Worm (Caenorhabditis elegans) whole organism, L1 larva: ENCODE results near the gene C05D9.4.

Experiments
- C16A3.4 ChIP-seq: fragments of 150-350 bp; optimal IDR thresholded peaks from 2 replicates; lab custom pipeline; 2014; ENCODE audit warnings: missing biosample characterization, missing genetic modification characterization
- C34B4.2 ChIP-seq: sonication (generic microtip); optimal IDR thresholded peaks from 2 replicates; lab custom pipeline; 2017; ENCODE audit warnings: mild to moderate bottlenecking, missing genetic modification characterization, missing compliant biosample characterization
- F16B12.6 ChIP-seq: fragments of 150-350 bp; optimal IDR thresholded peaks from 2 replicates; lab custom pipeline; 2014; ENCODE audit warnings: missing biosample characterization, missing genetic modification characterization
- Y116A8C.19 ChIP-seq: sonication (generic microtip); optimal IDR thresholded peaks from 2 replicates; lab custom pipeline; 2016; ENCODE audit warnings: missing compliant biosample characterization, missing genetic modification characterization, borderline replicate concordance
- alr-1 ChIP-seq: fragments of 200-800 bp; sonication (Bioruptor generic); optimal IDR thresholded peaks from 2 replicates; lab custom pipeline; 2018; ENCODE audit warnings: borderline replicate concordance, mild to moderate bottlenecking, missing genetic modification characterization, missing compliant biosample characterization
- blmp-1 ChIP-seq: fragments of 150-350 bp; optimal IDR thresholded peaks from 2 replicates; lab custom pipeline; 2014; ENCODE audit warnings: missing biosample characterization, missing genetic modification characterization
- ceh-63 ChIP-seq: fragments of 200-800 bp; sonication (Bioruptor generic); optimal IDR thresholded peaks from 2 replicates; lab custom pipeline; 2018; ENCODE audit warnings: mild to moderate bottlenecking, missing genetic modification characterization, missing compliant biosample characterization
- ceh-8 ChIP-seq: fragments of 200-800 bp; sonication (Bioruptor generic); optimal IDR thresholded peaks from 2 replicates; lab custom pipeline; 2018; ENCODE audit warnings: mild to moderate bottlenecking, missing genetic modification characterization, moderate library complexity, missing compliant biosample characterization
- ceh-82 ChIP-seq, 3 experiments: fragments of 150-350 bp in 1 of 3; sonication (generic microtip) in 2 of 3; optimal IDR thresholded peaks; 2 replicates each; lab custom pipeline; 2014 to 2017; ENCODE audit warnings: missing biosample characterization in 3 of 3, missing genetic modification characterization in 3 of 3
- ceh-88 ChIP-seq: fragments of 200-800 bp; sonication (Bioruptor generic); IDR thresholded peaks from 2 replicates; pipeline ENCODE4 v1.3.6; 2022; ENCODE audit warnings: missing genetic modification characterization, missing compliant biosample characterization
- ces-1 ChIP-seq: fragments of 150-350 bp; optimal IDR thresholded peaks from 2 replicates; lab custom pipeline; 2014; ENCODE audit warnings: missing biosample characterization, missing genetic modification reagents, missing genetic modification characterization
- efl-1 ChIP-seq, 4 experiments: fragments of 150-350 bp; optimal IDR thresholded peaks in 3 of 4; peaks in 1 of 4; 1 replicate in 1 of 4; 2 replicates in 3 of 4; lab custom pipeline; 2014; ENCODE audit warnings: missing biosample characterization in 2 of 4, missing genetic modification characterization in 2 of 4, missing genetic modification reagents in 2 of 4
- efl-3 ChIP-seq: fragments of 200-800 bp; sonication (Bioruptor generic); optimal IDR thresholded peaks from 2 replicates; lab custom pipeline; 2018; ENCODE audit warnings: mild to moderate bottlenecking, missing genetic modification characterization, missing compliant biosample characterization
- egl-13 ChIP-seq: sonication (generic microtip); optimal IDR thresholded peaks from 2 replicates; lab custom pipeline; 2016; ENCODE audit warnings: missing genotype, missing genetic modification reagents, missing genetic modification characterization, missing compliant biosample characterization
- elt-3 ChIP-seq, 6 experiments: fragments of 150-350 bp in 1 of 6; sonication (generic microtip); optimal IDR thresholded peaks; 2 replicates each; lab custom pipeline; 2017 to 2018; ENCODE audit warnings: missing biosample characterization in 6 of 6, missing genetic modification characterization in 6 of 6, inconsistent platforms in 1 of 6
- fkh-8 ChIP-seq: sonication (generic microtip); optimal IDR thresholded peaks from 2 replicates; lab custom pipeline; 2016; ENCODE audit warnings: mild to moderate bottlenecking, missing genetic modification characterization, missing compliant biosample characterization
- hlh-17 ChIP-seq: fragments of 200-800 bp; sonication (Bioruptor generic); optimal IDR thresholded peaks from 2 replicates; lab custom pipeline; 2018; ENCODE audit warnings: missing genetic modification characterization, mild to moderate bottlenecking, missing compliant biosample characterization, moderate library complexity, borderline replicate concordance
- hlh-4 ChIP-seq: sonication (generic microtip); optimal IDR thresholded peaks from 2 replicates; lab custom pipeline; 2016; ENCODE audit warnings: mild to moderate bottlenecking, missing genetic modification characterization, missing compliant biosample characterization
- lin-35 ChIP-seq, 2 experiments: fragments of 150-350 bp; optimal IDR thresholded peaks; 2 replicates each; lab custom pipeline; 2014; ENCODE audit warnings: missing biosample characterization in 2 of 2, missing genetic modification characterization in 2 of 2, missing genetic modification reagents in 2 of 2
- lin-39 ChIP-seq: fragments of 150-350 bp; optimal IDR thresholded peaks from 2 replicates; lab custom pipeline; 2014; ENCODE audit warnings: missing biosample characterization, missing genetic modification reagents, missing genetic modification characterization
- lsy-2 ChIP-seq, 2 experiments: fragments of 150-350 bp; optimal IDR thresholded peaks; 2 replicates each; lab custom pipeline; 2014; ENCODE audit warnings: missing biosample characterization in 2 of 2, missing genetic modification characterization in 2 of 2
- mab-9 ChIP-seq: fragments of 200-800 bp; sonication (Bioruptor generic); IDR thresholded peaks from 2 replicates; pipeline ENCODE4 v1.3.6; 2022; ENCODE audit warnings: missing genetic modification reagents, missing genetic modification characterization, missing compliant biosample characterization
- mdl-1 ChIP-seq, 2 experiments: fragments of 150-350 bp; optimal IDR thresholded peaks; 2 replicates each; lab custom pipeline; 2014 to 2017; ENCODE audit warnings: missing biosample characterization in 2 of 2, missing genetic modification characterization in 2 of 2, inconsistent platforms in 1 of 2
- mef-2 ChIP-seq: fragments of 150-350 bp; optimal IDR thresholded peaks from 2 replicates; lab custom pipeline; 2014; ENCODE audit warnings: missing biosample characterization, missing genetic modification characterization
- mep-1 ChIP-seq: fragments of 150-350 bp; optimal IDR thresholded peaks from 2 replicates; lab custom pipeline; 2014; ENCODE audit warnings: missing biosample characterization, missing genetic modification characterization
- nhr-11 ChIP-seq: fragments of 150-350 bp; optimal IDR thresholded peaks from 2 replicates; lab custom pipeline; 2014; ENCODE audit warnings: missing biosample characterization, missing genetic modification characterization
- nhr-12 ChIP-seq: sonication (generic microtip); optimal IDR thresholded peaks from 2 replicates; lab custom pipeline; 2017; ENCODE audit warnings: missing biosample characterization, missing genetic modification characterization
- nhr-47 ChIP-seq: sonication (generic microtip); optimal IDR thresholded peaks from 2 replicates; lab custom pipeline; 2016; ENCODE audit warnings: mild to moderate bottlenecking, missing genetic modification characterization, moderate library complexity, missing compliant biosample characterization
- nhr-71 ChIP-seq: sonication (generic microtip); optimal IDR thresholded peaks from 2 replicates; lab custom pipeline; 2016; ENCODE audit warnings: mild to moderate bottlenecking, missing genetic modification characterization, moderate library complexity, missing compliant biosample characterization
- nhr-84 ChIP-seq: sonication (generic microtip); optimal IDR thresholded peaks from 2 replicates; lab custom pipeline; 2017; ENCODE audit warnings: missing biosample characterization, missing genetic modification characterization
- nhr-85 ChIP-seq: sonication (generic microtip); peaks from one replicate; lab custom pipeline; 2016; ENCODE audit warnings: missing genetic modification characterization, inconsistent platforms, missing compliant biosample characterization
- nhr-90 ChIP-seq: sonication (generic microtip); optimal IDR thresholded peaks from 2 replicates; lab custom pipeline; 2016; ENCODE audit warnings: mild to moderate bottlenecking, missing genetic modification characterization, missing compliant biosample characterization; ENCODE audit not compliant: poor library complexity
- pag-3 ChIP-seq: sonication (generic microtip); optimal IDR thresholded peaks from 2 replicates; lab custom pipeline; 2017; ENCODE audit warnings: missing genetic modification characterization, mild to moderate bottlenecking, missing compliant biosample characterization, antibody characterized with exemption, borderline replicate concordance; ENCODE audit not compliant: insufficient read depth
- pqm-1 ChIP-seq: sonication (generic microtip); optimal IDR thresholded peaks from 3 replicates; lab custom pipeline; 2017; ENCODE audit warnings: missing biosample characterization, missing genetic modification characterization
- rnt-1 ChIP-seq: sonication (generic microtip); optimal IDR thresholded peaks from 2 replicates; lab custom pipeline; 2016; ENCODE audit warnings: mild to moderate bottlenecking, missing genetic modification characterization, moderate library complexity, missing compliant biosample characterization
- skn-1 ChIP-seq: fragments of 150-350 bp; optimal IDR thresholded peaks from 2 replicates; lab custom pipeline; 2014; ENCODE audit warnings: missing biosample characterization, missing genetic modification characterization
- snpc-4 ChIP-seq: fragments of 150-350 bp; optimal IDR thresholded peaks from 2 replicates; lab custom pipeline; 2014; ENCODE audit warnings: missing biosample characterization, missing genetic modification characterization
- snu-23 ChIP-seq: sonication (generic microtip); optimal IDR thresholded peaks from 2 replicates; lab custom pipeline; 2016; ENCODE audit warnings: missing genetic modification characterization, missing compliant biosample characterization
- sptf-1 ChIP-seq: fragments of 150-350 bp; optimal IDR thresholded peaks from 2 replicates; lab custom pipeline; 2014; ENCODE audit warnings: missing biosample characterization, missing genetic modification characterization
- sup-37 ChIP-seq: fragments of 200-800 bp; sonication (Bioruptor generic); optimal IDR thresholded peaks from 2 replicates; lab custom pipeline; 2018; ENCODE audit warnings: mild to moderate bottlenecking, missing genetic modification characterization, missing compliant biosample characterization
- tbx-2 ChIP-seq: sonication (generic microtip); optimal IDR thresholded peaks from 2 replicates; lab custom pipeline; 2016; ENCODE audit warnings: missing genetic modification characterization, missing compliant biosample characterization
- unc-30 ChIP-seq: sonication (generic microtip); optimal IDR thresholded peaks from 2 replicates; lab custom pipeline; 2017; ENCODE audit warnings: missing biosample characterization, missing genetic modification characterization
- unc-62 ChIP-seq: fragments of 150-350 bp; optimal IDR thresholded peaks from 2 replicates; lab custom pipeline; 2014; ENCODE audit warnings: missing biosample characterization, missing genetic modification reagents, missing genetic modification characterization
- unc-86 ChIP-seq: sonication (generic microtip); optimal IDR thresholded peaks from 2 replicates; lab custom pipeline; 2016; ENCODE audit warnings: missing genetic modification characterization, missing compliant biosample characterization
- unc-98 ChIP-seq: fragments of 200-800 bp; sonication (Bioruptor generic); IDR thresholded peaks from 2 replicates; pipeline ENCODE4 v1.3.6; 2022; ENCODE audit warnings: missing genetic modification characterization, missing compliant biosample characterization
- vab-15 ChIP-seq: sonication (generic microtip); optimal IDR thresholded peaks from 2 replicates; lab custom pipeline; 2017; ENCODE audit warnings: missing genotype, mild to moderate bottlenecking, missing genetic modification characterization, missing compliant biosample characterization
- xbp-1 ChIP-seq: sonication (generic microtip); optimal IDR thresholded peaks from 2 replicates; lab custom pipeline; 2016; ENCODE audit warnings: missing genetic modification characterization, missing compliant biosample characterization
- zip-4 ChIP-seq: fragments of 200-800 bp; sonication (Bioruptor generic); optimal IDR thresholded peaks from 2 replicates; lab custom pipeline; 2018; ENCODE audit warnings: mild to moderate bottlenecking, missing genetic modification characterization, moderate library complexity, missing compliant biosample characterization

C05D9.4 gene

ce11 chrX:1093154-1093553 is 14.7 kb upstream of the C05D9.4 start (continued):
- TF ChIP-seq pag-3 (tag; lab: Kevin White, UChicago) (peak; percentile 51), xbp-1 (tag; lab: Kevin White, UChicago) (peak; percentile 80), hlh-17 (GFP tag; lab: Kevin White, UChicago) (no peak), blmp-1 (tag; lab: Kevin White, UChicago) (peak; percentile 96), ceh-63 (GFP tag; lab: Kevin White, UChicago) (no peak), sptf-1 (tag; lab: Kevin White, UChicago) (no peak), ceh-8 (peak; percentile 69), unc-62 (GFP tag; lab: Kevin White, UChicago) (no peak), mep-1 (peak; percentile 95), efl-1 (optimal IDR thresholded peaks at IDR 0.05; lab: Kevin White, UChicago) (peak; percentile 65 to 77), efl-1 (GFP tag; optimal IDR thresholded peaks at IDR 0.05 in 1 of 2; lab: Kevin White, UChicago) (peak; percentile 35 to 95), lin-39 (tag; lab: Kevin White, UChicago) (peak; percentile 39), zip-4 (GFP tag; lab: Kevin White, UChicago) (peak; percentile 19), snpc-4 (tag; lab: Kevin White, UChicago) (peak; percentile 49), C34B4.2 (no peak), vab-15 (tag; lab: Kevin White, UChicago) (peak; percentile 56), nhr-84 (tag; lab: Kevin White, UChicago) (no peak), pqm-1 (tag; lab: Kevin White, UChicago) (no peak), ceh-88 (GFP tag; lab: Robert Waterston, UW) (peak; percentile 74), lin-35 (GFP tag; optimal IDR thresholded peaks at IDR 0.05; lab: Kevin White, UChicago) (peak; percentile 60 to 88), sup-37 (no peak), unc-86 (peak; percentile 81), lsy-2 (tag; optimal IDR thresholded peaks at IDR 0.05; lab: Kevin White, UChicago) (peak; percentile 78 to 90), tbx-2 (tag; lab: Kevin White, UChicago) (peak; percentile 93), efl-3 (no peak), elt-3 (tag; optimal IDR thresholded peaks at IDR 0.05; lab: Kevin White, UChicago) (peak in 2 of 6 experiments; percentile 56 to 84), alr-1 (no peak), C16A3.4 (tag; lab: Kevin White, UChicago) (peak; percentile 92), rnt-1 (tag; lab: Kevin White, UChicago) (peak; percentile 89), nhr-47 (tag; lab: Kevin White, UChicago) (peak; percentile 90), egl-13 (peak; percentile 82), F16B12.6 (peak; percentile 27), ces-1 (no peak), nhr-11 (tag; lab: Kevin White, UChicago) (peak; percentile 86), hlh-4 (no peak), Y116A8C.19 (tag; lab: Kevin White, UChicago) (no peak)
- TF ChIP-seq, all 84 proteins: peak for 60

- TF ChIP-seq snu-23 (GFP tag; lab: Kevin White, UChicago) = no peak
- TF ChIP-seq mef-2 (tag; lab: Kevin White, UChicago) = no peak
- TF ChIP-seq lin-39 (tag; lab: Kevin White, UChicago) = peak; percentile 16
- peak; percentile 16 for TF ChIP-seq nhr-85
Measured at ce11 chrX:1094332-1094731, 13.5 kb upstream of the C05D9.4 start.

ce11 chrX:1096808-1097207 is 11.1 kb upstream of the C05D9.4 start, which contains the start of the genes pigx-1 and rme-6:
pigx-1 (minus strand) TSS chrX:1097013.
rme-6 (plus strand) TSS chrX:1097152.
- TF ChIP-seq ceh-82 (tag; optimal IDR thresholded peaks at IDR 0.05; lab: Kevin White, UChicago) (peak in 1 of 3 experiments; percentile 28), nhr-90 (no peak), blmp-1 (tag; lab: Kevin White, UChicago) (peak; percentile 18), snu-23 (GFP tag; lab: Kevin White, UChicago) (peak; percentile 55), lin-39 (tag; lab: Kevin White, UChicago) (no peak), fkh-8 (tag; lab: Kevin White, UChicago) (no peak), unc-98 (GFP tag; lab: Robert Waterston, UW) (no peak), F16B12.6 (peak; percentile 83), nhr-12 (tag; lab: Kevin White, UChicago) (no peak), efl-1 (optimal IDR thresholded peaks at IDR 0.05; lab: Kevin White, UChicago) (peak; percentile 13 to 14), efl-1 (GFP tag; optimal IDR thresholded peaks at IDR 0.05 in 1 of 2; lab: Kevin White, UChicago) (peak in 1 of 2 experiments; percentile 45), unc-30 (tag; lab: Kevin White, UChicago) (no peak), mdl-1 (tag; optimal IDR thresholded peaks at IDR 0.05; lab: Kevin White, UChicago) (peak in 1 of 2 experiments; percentile 31), mab-9 (no peak), lin-35 (GFP tag; optimal IDR thresholded peaks at IDR 0.05; lab: Kevin White, UChicago) (peak in 1 of 2 experiments; percentile 6), xbp-1 (tag; lab: Kevin White, UChicago) (peak; percentile 1), skn-1 (tag; lab: Kevin White, UChicago) (peak; percentile 40), nhr-71 (tag; lab: Kevin White, UChicago) (peak; percentile 34), nhr-47 (tag; lab: Kevin White, UChicago) (peak; percentile 36), mep-1 (peak; percentile 51), rnt-1 (tag; lab: Kevin White, UChicago) (peak; percentile 3)
